Fruit fly (Drosophila melanogaster): ENCODE measurements around the gene HLH3B.

Gene HLH3B

DNA sequence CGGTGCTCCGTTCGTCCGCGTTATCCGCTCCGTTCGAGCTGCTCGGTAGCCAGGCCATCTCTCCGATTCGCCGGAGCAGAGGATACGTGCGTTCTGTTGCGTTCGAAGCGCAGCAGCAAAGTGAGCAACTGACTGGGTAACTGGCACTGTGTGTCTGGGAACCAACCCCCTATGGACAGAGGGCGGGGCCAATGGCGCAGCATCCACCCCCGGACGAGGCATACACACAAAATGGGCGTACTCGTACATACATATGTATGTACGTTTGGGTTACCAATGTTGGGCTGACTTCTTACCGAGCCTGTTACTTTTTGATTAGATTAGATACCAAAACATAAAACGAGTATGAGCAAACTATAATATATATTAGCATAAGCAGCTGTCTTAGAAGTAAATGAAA, at the start of gene HLH3B:
Gene HLH3B, minus strand, starts transcription at position 123 of the 400 bp plus-strand sequence.
- TF ChIP-seq Dll (optimal IDR thresholded peaks at IDR 0.05) (no peak), CG8478 (optimal IDR thresholded peaks at IDR 0.05) (no peak), usp (GFP tag; optimal IDR thresholded peaks at IDR 0.05) (no peak), EcR (GFP tag; optimal IDR thresholded peaks at IDR 0.05) (no peak), psq (optimal IDR thresholded peaks at IDR 0.05) (no peak), pan (optimal IDR thresholded peaks at IDR 0.05) (no peak)

DNA sequence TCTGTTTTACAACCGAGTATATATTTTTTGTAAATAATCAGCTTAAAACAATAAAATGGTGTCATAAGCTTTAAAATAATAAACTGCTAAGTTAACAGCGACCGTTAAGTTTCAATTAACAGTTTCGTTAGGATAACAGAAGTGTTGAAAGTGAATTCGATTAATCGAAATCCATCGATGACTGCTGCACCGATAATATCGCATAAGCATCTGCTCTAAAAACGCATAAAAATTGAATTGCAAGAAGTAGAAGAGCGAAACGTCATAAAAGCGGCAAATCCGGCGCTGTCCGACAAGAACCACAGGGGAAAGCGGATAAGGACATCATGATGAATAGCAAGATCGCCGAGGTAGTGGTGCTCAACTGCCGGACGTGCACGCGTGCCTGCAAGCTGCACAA, 46.0 kb upstream of the HLH3B start, which contains the start of gene dwg:
Gene dwg, plus strand, starts transcription at position 193 of the 400 bp plus-strand sequence.
- no peak for TF ChIP-seq pan (optimal IDR thresholded peaks at IDR 0.05)
- no peak for TF ChIP-seq CG8478 (optimal IDR thresholded peaks at IDR 0.05)
- no peak for TF ChIP-seq usp (GFP tag; optimal IDR thresholded peaks at IDR 0.05)
- TF ChIP-seq psq (optimal IDR thresholded peaks at IDR 0.05), result no peak
- TF ChIP-seq Dll (optimal IDR thresholded peaks at IDR 0.05), result no peak
- no peak for TF ChIP-seq EcR (GFP tag; optimal IDR thresholded peaks at IDR 0.05)

DNA sequence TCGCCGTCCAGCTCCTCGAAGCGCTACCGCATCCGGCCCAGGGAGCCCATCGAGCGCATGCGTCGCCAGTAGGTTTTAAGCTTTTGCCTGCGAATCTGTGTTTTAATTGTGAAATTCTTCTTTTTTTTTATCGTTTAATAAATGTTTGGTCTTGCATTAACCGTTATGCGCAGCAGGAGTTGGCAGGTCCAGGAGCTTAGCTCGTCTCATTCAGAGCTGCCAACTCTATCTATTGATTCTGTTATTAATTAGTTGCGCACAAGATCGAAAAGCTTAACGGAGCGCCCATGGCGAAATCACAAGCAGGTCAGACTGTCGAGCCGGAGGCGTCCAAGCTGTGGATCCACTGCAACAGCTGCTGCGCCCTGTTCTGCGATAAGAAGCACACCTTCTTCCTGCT, 44.9 kb upstream of the HLH3B start, which contains the start of gene vilya:
Gene vilya, plus strand, starts transcription at position 259 of the 400 bp plus-strand sequence.
- TF ChIP-seq Dll (optimal IDR thresholded peaks at IDR 0.05), result no peak
- TF ChIP-seq psq (optimal IDR thresholded peaks at IDR 0.05), result no peak
- TF ChIP-seq usp (GFP tag; optimal IDR thresholded peaks at IDR 0.05), result no peak
- no peak for TF ChIP-seq EcR (GFP tag; optimal IDR thresholded peaks at IDR 0.05)
- no peak for TF ChIP-seq CG8478 (optimal IDR thresholded peaks at IDR 0.05)
- TF ChIP-seq pan (optimal IDR thresholded peaks at IDR 0.05), result no peak

DNA sequence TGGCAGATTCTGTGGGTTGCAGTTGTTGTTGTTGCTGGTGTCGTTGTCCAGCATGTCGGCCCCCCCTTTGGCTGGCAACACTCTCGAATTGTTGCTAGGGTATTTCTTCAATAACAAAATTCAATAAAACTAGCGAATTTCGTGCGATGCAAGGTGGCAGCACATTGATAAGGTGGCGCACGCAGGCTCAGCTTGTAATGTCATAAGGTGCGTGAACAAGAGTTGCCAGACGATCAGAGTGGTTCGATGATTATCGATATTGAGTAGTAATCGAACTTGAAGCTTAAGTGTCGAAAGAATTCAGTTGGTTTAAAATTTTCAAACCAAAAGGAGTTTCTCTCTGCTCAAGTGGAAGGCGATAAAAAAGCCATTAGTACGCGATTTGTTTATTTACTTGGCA, 38.6 kb upstream of the HLH3B start, which contains the start of gene CG2701:
Gene CG2701, minus strand, starts transcription at position 206 of the 400 bp plus-strand sequence.
- TF ChIP-seq Dll (optimal IDR thresholded peaks at IDR 0.05) (no peak), CG8478 (optimal IDR thresholded peaks at IDR 0.05) (no peak), EcR (GFP tag; optimal IDR thresholded peaks at IDR 0.05) (no peak), pan (optimal IDR thresholded peaks at IDR 0.05) (no peak), usp (GFP tag; optimal IDR thresholded peaks at IDR 0.05) (no peak), psq (optimal IDR thresholded peaks at IDR 0.05) (no peak)

DNA sequence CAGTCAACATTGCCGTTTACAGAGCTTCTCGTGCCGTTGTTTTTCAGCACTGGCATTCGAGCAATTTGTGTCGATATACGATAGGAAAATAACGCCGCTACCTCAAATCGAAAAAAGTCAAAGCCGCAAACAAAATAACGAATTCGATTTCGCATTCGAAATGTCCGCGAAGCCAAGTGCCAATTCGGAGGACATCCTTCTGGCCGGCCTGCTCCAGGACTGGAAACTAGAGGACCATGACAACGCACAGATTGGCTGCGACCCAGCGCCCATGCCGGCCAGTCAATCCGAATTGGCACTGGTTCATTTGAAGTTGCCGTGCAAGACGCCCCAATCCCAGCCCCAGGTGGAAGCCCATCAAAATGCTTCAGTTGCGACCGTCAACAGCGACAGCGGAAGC, 33.2 kb upstream of the HLH3B start:
- no peak for TF ChIP-seq psq (optimal IDR thresholded peaks at IDR 0.05)
- no peak for TF ChIP-seq usp (GFP tag; optimal IDR thresholded peaks at IDR 0.05)
- no peak for TF ChIP-seq CG8478 (optimal IDR thresholded peaks at IDR 0.05)
- TF ChIP-seq pan (optimal IDR thresholded peaks at IDR 0.05), result no peak
- TF ChIP-seq Dll (optimal IDR thresholded peaks at IDR 0.05), result no peak
- TF ChIP-seq EcR (GFP tag; optimal IDR thresholded peaks at IDR 0.05), result no peak

DNA sequence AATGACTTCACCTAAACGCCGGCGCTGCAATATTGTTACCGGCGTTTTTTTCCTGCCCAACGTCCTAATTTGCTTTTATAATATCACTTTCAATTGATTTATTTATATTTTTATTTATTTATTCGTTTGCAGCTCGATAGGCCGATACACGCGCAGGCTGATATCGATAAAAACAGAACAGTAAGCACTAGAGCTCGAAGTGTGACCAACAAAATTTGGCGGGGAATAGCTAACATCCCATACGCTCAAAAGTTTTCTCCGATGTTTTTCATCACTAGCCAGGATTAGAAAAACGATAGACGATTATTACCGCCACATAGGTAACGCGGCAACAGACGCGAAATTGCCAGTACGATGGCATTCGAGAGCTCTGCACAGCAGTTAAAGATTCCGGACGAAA, 32.3 kb upstream of the HLH3B start, which contains the start of the genes CG2685 and CG2694:
Gene CG2685, minus strand, starts transcription at position 185 of the 400 bp plus-strand sequence.
Gene CG2694, plus strand, starts transcription at position 304 of the 400 bp plus-strand sequence.
- TF ChIP-seq psq (optimal IDR thresholded peaks at IDR 0.05) (no peak), Dll (optimal IDR thresholded peaks at IDR 0.05) (no peak), EcR (GFP tag; optimal IDR thresholded peaks at IDR 0.05) (no peak), pan (optimal IDR thresholded peaks at IDR 0.05) (no peak), CG8478 (optimal IDR thresholded peaks at IDR 0.05) (no peak), usp (GFP tag; optimal IDR thresholded peaks at IDR 0.05) (no peak)

DNA sequence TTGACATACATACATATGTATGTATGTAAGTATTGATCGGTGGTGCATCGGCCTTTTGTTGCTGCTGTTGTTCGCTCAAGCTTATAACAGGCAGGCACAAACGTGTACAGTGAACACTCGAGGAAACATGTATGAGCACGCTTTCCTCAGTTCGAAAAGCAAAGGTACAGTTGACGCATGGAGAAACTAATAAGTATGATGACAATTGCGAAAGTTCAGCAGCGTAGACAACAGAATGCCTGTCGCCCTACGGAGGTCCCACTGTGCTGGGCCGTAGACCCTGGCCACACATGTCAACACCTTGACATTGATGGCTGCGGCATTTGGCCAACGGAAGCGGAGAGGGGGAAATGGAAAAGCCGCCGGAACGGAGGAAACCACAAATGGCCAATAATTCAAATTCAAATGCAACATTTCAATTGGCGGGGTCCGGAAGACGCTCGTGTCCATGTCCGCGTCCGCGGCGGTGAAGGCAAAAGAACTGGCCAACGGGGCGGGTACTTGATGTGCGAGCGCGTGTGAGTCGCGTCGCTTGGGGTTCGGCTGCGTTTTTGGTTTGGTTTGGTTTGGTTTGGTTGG, 26.7 kb upstream of the HLH3B start, which contains the start of gene CG2681:
Gene CG2681, plus strand, starts transcription at position 529 of the 579 bp plus-strand sequence.
- TF ChIP-seq psq (optimal IDR thresholded peaks at IDR 0.05) (no peak), Dll (optimal IDR thresholded peaks at IDR 0.05) (no peak), usp (GFP tag; optimal IDR thresholded peaks at IDR 0.05) (no peak), EcR (GFP tag; optimal IDR thresholded peaks at IDR 0.05) (no peak), pan (optimal IDR thresholded peaks at IDR 0.05) (no peak)

DNA sequence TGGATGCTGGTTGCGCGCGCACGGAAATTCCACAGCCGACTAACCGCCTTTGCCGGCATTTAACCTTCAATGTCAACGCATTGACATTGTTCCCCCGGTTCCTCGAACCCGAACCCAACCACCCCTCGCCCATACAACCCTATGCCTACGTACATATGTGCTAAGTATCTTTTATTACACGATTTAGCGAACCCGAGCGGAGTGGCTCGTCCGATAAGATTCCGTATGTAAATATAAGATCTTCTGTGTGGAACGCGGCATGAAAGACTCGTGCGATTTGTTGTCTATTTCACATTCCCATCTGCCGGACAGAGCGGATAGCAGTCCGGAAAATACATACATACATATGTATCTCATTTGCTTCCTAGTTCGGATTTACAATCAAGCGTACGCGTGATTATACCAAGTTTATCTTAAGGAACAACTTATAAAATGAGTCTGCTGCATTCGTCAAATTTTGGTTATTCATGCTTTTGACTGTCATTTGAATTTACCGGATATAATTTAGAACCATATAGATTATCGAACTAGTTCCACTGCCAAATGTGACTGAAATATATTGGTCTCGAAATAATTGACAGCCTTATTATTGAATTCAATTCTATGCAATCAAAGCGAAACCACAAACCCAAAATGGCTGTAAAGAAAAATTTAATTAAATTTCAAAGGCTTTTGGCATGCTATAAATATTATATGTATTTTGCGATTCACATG, 26.0 kb upstream of the HLH3B start, which contains the start of gene CG2680:
Gene CG2680, minus strand, starts transcription at position 51 of the 714 bp plus-strand sequence.
- TF ChIP-seq EcR (GFP tag; optimal IDR thresholded peaks at IDR 0.05), result no peak
- no peak for TF ChIP-seq CG8478 (optimal IDR thresholded peaks at IDR 0.05)
- TF ChIP-seq usp (GFP tag; optimal IDR thresholded peaks at IDR 0.05), result no peak
- TF ChIP-seq pan (optimal IDR thresholded peaks at IDR 0.05), result no peak
- no peak for TF ChIP-seq Dll (optimal IDR thresholded peaks at IDR 0.05)

DNA sequence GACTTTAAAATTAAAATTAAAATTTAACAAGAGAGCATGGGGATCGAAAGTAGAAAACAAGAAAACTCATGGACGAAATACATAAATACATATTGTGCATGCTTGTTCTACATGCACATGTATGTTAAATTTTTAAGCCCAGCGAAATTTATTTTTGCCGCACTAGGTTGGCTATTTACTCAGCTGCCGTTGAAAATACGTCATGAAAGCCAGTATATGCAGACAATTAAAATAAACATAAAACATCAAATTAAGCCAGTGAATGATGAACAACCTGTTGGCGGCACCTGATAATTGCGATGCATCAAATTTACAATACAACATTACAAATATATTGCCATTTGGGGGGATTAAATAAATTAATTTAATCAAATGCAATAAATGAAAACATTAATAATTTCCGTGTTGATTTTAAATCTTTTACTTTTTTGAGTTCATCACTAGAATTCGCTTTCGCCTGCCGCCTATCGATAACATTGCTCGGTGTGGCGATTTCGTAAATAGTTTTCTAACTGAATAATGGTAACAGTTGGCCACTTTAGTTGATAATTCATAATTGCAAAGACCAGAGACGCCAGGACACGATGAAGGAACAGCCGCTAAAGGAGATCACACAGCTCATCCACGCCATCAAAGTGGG, 22.7 kb upstream of the HLH3B start, which contains the start of gene eIF2Bbeta:
Gene eIF2Bbeta, plus strand, starts transcription at position 438 of the 640 bp plus-strand sequence.
- no peak for TF ChIP-seq psq (optimal IDR thresholded peaks at IDR 0.05)
- no peak for TF ChIP-seq Dll (optimal IDR thresholded peaks at IDR 0.05)
- TF ChIP-seq EcR (GFP tag; optimal IDR thresholded peaks at IDR 0.05), result no peak
- no peak for TF ChIP-seq pan (optimal IDR thresholded peaks at IDR 0.05)
- no peak for TF ChIP-seq CG8478 (optimal IDR thresholded peaks at IDR 0.05)
- no peak for TF ChIP-seq usp (GFP tag; optimal IDR thresholded peaks at IDR 0.05)

DNA sequence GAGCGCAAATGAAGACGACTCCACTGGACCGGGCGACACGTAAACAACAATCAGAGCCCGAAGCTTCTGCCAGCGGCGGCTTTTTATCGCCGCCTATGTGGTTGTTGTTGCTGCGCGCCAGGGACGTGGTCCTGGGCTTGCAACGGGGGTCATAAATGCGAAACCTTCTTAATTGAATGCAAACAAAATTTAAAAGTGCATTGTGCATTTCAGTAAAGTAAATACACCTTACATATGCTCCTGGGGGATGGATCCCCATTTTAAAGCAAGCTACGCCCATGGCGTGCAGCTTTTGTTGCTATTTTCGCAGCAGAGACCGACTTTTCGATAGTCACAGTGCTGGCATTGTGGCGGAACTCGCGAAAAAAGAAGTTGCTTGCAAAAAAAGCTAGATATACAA, 22.2 kb upstream of the HLH3B start, which contains the start of gene Ugalt:
Gene Ugalt, minus strand, starts transcription at position 160 of the 400 bp plus-strand sequence.
- TF ChIP-seq Dll (optimal IDR thresholded peaks at IDR 0.05), result no peak
- TF ChIP-seq CG8478 (optimal IDR thresholded peaks at IDR 0.05), result no peak
- TF ChIP-seq pan (optimal IDR thresholded peaks at IDR 0.05), result no peak
- no peak for TF ChIP-seq usp (GFP tag; optimal IDR thresholded peaks at IDR 0.05)
- no peak for TF ChIP-seq psq (optimal IDR thresholded peaks at IDR 0.05)
- no peak for TF ChIP-seq EcR (GFP tag; optimal IDR thresholded peaks at IDR 0.05)

Measured in whole organism.